Worm (Caenorhabditis elegans): ENCODE results near the gene gtl-2.

DNA sequence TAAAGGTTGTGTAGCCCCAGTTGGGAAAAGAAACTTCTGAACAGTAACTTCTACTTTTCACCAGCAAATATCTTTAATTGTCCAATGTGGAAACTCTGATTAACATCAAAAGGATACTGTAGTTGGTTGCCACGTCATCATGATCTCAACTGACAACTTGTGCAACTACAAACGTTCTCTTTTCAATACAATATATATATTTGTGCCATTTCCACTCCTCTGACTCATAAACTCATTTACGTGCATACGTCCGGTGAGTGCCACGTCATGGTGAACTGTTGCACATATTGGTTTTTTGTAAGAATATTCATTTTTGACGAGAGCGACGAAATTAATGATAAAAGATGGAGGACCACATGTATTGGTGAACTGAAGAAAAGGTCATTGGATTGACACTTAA, 34.5 kb downstream of the gtl-2 start:
- TF ChIP-seq flt-1 (GFP tag; IDR thresholded peaks at IDR 0.05), result no peak
- no peak for TF ChIP-seq sea-1 (GFP tag; conservative IDR thresholded peaks at IDR 0.05)
- TF ChIP-seq hmg-4 (GFP tag; optimal IDR thresholded peaks at IDR 0.05), result no peak
- no peak for TF ChIP-seq scrt-1 (GFP tag; IDR thresholded peaks at IDR 0.05)
- TF ChIP-seq hnd-1 (tag; optimal IDR thresholded peaks at IDR 0.05), result no peak
- TF ChIP-seq aly-1 (tag; optimal IDR thresholded peaks at IDR 0.05), result no peak
- TF ChIP-seq tbx-11 (GFP tag; IDR thresholded peaks at IDR 0.05), result no peak
- no peak for TF ChIP-seq ama-1 (optimal IDR thresholded peaks at IDR 0.05)
- no peak for TF ChIP-seq ceh-13 (GFP tag; optimal IDR thresholded peaks at IDR 0.05)
- no peak for TF ChIP-seq B0310.2 (tag; optimal IDR thresholded peaks at IDR 0.05)

All from whole organism, early embryonic.